Fruit fly (Drosophila melanogaster): Measurements from ENCODE around the gene ArgRS-m.

- TF ChIP-seq CTCF (optimal IDR thresholded peaks at IDR 0.05) (no peak), CG8478 (optimal IDR thresholded peaks at IDR 0.05) (no peak)
Observed at dm6 chr3R:7884433-7884832, 2.4 kb upstream of the ArgRS-m start.

Data from S2 (cell line).